Worm (Caenorhabditis elegans): ENCODE measurements around the gene ddl-2.

Gene ddl-2

ce11 chrII:13492948-13493347 lies 54.5 kb downstream of the ddl-2 start, which contains the start of gene F45H10.2:
TSS of gene F45H10.2 (minus strand) at chrII:13493048.
- TF ChIP-seq aly-2 (tag; optimal IDR thresholded peaks at IDR 0.05): no peak
- no peak for TF ChIP-seq nhr-12 (tag; optimal IDR thresholded peaks at IDR 0.05)
- TF ChIP-seq sea-2 (GFP tag; optimal IDR thresholded peaks at IDR 0.05): no peak
- no peak for TF ChIP-seq lsy-12 (tag; optimal IDR thresholded peaks at IDR 0.05)
- TF ChIP-seq unc-62 (GFP tag; optimal IDR thresholded peaks at IDR 0.05): no peak
- no peak for TF ChIP-seq skn-1 (tag; optimal IDR thresholded peaks at IDR 0.05)
- no peak for TF ChIP-seq fkh-10 (GFP tag; optimal IDR thresholded peaks at IDR 0.05)
- TF ChIP-seq jun-1 (tag; optimal IDR thresholded peaks at IDR 0.05): no peak
- no peak for TF ChIP-seq ceh-82 (tag; optimal IDR thresholded peaks at IDR 0.05)
- TF ChIP-seq egl-27 (tag; optimal IDR thresholded peaks at IDR 0.05): no peak
- TF ChIP-seq elt-1 (tag; optimal IDR thresholded peaks at IDR 0.05): no peak
- TF ChIP-seq elt-2 (tag; optimal IDR thresholded peaks at IDR 0.05): no peak

Measured in whole organism, L3 larva.